Fruit fly (Drosophila melanogaster) whole organism, embryonic: ENCODE measurements around the gene Dad1.

Experiments used
- Ada2b ChIP-seq: fragments of 200-800 bp; sonication (Bioruptor generic); IDR thresholded peaks from 2 replicates; pipeline ENCODE4 v1.3.6; 2022; ENCODE audit warnings: missing biosample characterization, missing genetic modification characterization
- Aef1 ChIP-seq: fragments of 200-800 bp; sonication (Bioruptor generic); IDR thresholded peaks from 3 replicates; pipeline ENCODE4 v1.3.6; 2022; ENCODE audit warnings: missing biosample characterization, missing genetic modification characterization
- B-H2 ChIP-seq: fragments of 200-800 bp; sonication (Bioruptor generic); optimal IDR thresholded peaks from 2 replicates; lab custom pipeline; 2018; ENCODE audit warnings: missing biosample characterization, mild to moderate bottlenecking, missing genetic modification characterization
- CG10366 ChIP-seq: fragments of 200-800 bp; sonication (Bioruptor generic); IDR thresholded peaks from 2 replicates; pipeline ENCODE4 v1.3.6; 2022; ENCODE audit warnings: missing biosample characterization, missing genetic modification characterization
- CG10462 ChIP-seq: fragments of 200-800 bp; sonication (Bioruptor generic); optimal IDR thresholded peaks from 2 replicates; lab custom pipeline; 2016; ENCODE audit warnings: missing biosample characterization, missing genetic modification characterization
- CG11398 ChIP-seq: fragments of 200-800 bp; sonication (Bioruptor generic); optimal IDR thresholded peaks from 2 replicates; lab custom pipeline; 2016; ENCODE audit warnings: missing biosample characterization, missing genetic modification characterization
- CG13123 ChIP-seq: fragments of 200-800 bp; sonication (Bioruptor generic); optimal IDR thresholded peaks from 2 replicates; lab custom pipeline; 2016; ENCODE audit warnings: missing biosample characterization, missing genetic modification characterization
- CG13624 ChIP-seq: fragments of 200-800 bp; sonication (Bioruptor generic); optimal IDR thresholded peaks from 2 replicates; lab custom pipeline; 2016; ENCODE audit warnings: missing biosample characterization, missing genetic modification characterization
- CG13894 ChIP-seq: fragments of 200-800 bp; sonication (Bioruptor generic); optimal IDR thresholded peaks from 3 replicates; lab custom pipeline; 2018; ENCODE audit warnings: missing biosample characterization, mild to moderate bottlenecking, missing genetic modification characterization, moderate library complexity
- CG14441 ChIP-seq: fragments of 200-800 bp; sonication (Bioruptor generic); IDR thresholded peaks from 2 replicates; pipeline ENCODE4 v1.3.6; 2022; ENCODE audit warnings: missing biosample characterization, missing genetic modification characterization
- CG1529 ChIP-seq: fragments of 200-800 bp; sonication (Bioruptor generic); optimal IDR thresholded peaks from 3 replicates; lab custom pipeline; 2018; ENCODE audit warnings: missing biosample characterization, missing genetic modification characterization
- CG17568 ChIP-seq: fragments of 200-800 bp; sonication (Bioruptor generic); optimal IDR thresholded peaks from 2 replicates; lab custom pipeline; 2018; ENCODE audit warnings: missing biosample characterization, mild to moderate bottlenecking, missing genetic modification characterization, moderate library complexity
- CG17829 ChIP-seq: fragments of 200-800 bp; optimal IDR thresholded peaks from 2 replicates; lab custom pipeline; 2019; ENCODE audit warnings: missing biosample characterization, mild to moderate bottlenecking, missing genetic modification characterization, moderate library complexity
- CG1792 ChIP-seq: fragments of 200-800 bp; sonication (Bioruptor generic); optimal IDR thresholded peaks from 2 replicates; lab custom pipeline; 2016; ENCODE audit warnings: missing biosample characterization, missing genetic modification characterization
- CG3281 ChIP-seq: fragments of 200-800 bp; sonication (Bioruptor generic); optimal IDR thresholded peaks from 3 replicates; lab custom pipeline; 2017; ENCODE audit warnings: missing biosample characterization, mild to moderate bottlenecking, missing genetic modification characterization
- CG4282 ChIP-seq: fragments of 200-800 bp; sonication (Bioruptor generic); optimal IDR thresholded peaks from 2 replicates; lab custom pipeline; 2016; ENCODE audit warnings: missing biosample characterization, missing genetic modification characterization
- CG6689 ChIP-seq: fragments of 200-800 bp; sonication (Bioruptor generic); IDR thresholded peaks from 2 replicates; pipeline ENCODE4 v1.3.6; 2022; ENCODE audit warnings: missing biosample characterization, missing genetic modification characterization
- CG7372 ChIP-seq: fragments of 200-800 bp; sonication (Bioruptor generic); IDR thresholded peaks from 2 replicates; pipeline ENCODE4 v1.3.6; 2022; ENCODE audit warnings: missing biosample characterization, missing genetic modification characterization
- CG7786 ChIP-seq: fragments of 200-800 bp; sonication (Bioruptor generic); optimal IDR thresholded peaks from 2 replicates; lab custom pipeline; 2016; ENCODE audit warnings: missing biosample characterization, missing genetic modification characterization
- CG7987 ChIP-seq: fragments of 200-800 bp; sonication (Bioruptor generic); optimal IDR thresholded peaks from 2 replicates; lab custom pipeline; 2018; ENCODE audit warnings: missing biosample characterization, mild to moderate bottlenecking, missing genetic modification characterization, moderate library complexity
- CG8089 ChIP-seq: fragments of 200-800 bp; sonication (Bioruptor generic); optimal IDR thresholded peaks from 3 replicates; lab custom pipeline; 2016; ENCODE audit warnings: missing biosample characterization, missing genetic modification characterization
- D ChIP-seq, 2 experiments: fragments of 200-800 bp in 1 of 2; fragments of >200 bp in 1 of 2; sonication (Bioruptor generic) in 1 of 2; optimal IDR thresholded peaks; 2 replicates in 1 of 2; 3 replicates in 1 of 2; lab custom pipeline; 2017; ENCODE audit warnings: mild to moderate bottlenecking in 1 of 2, missing biosample characterization in 1 of 2, missing genetic modification characterization in 1 of 2, missing genetic modification reagents in 1 of 2
- D19B ChIP-seq: fragments of 200-800 bp; sonication (Bioruptor generic); optimal IDR thresholded peaks from 2 replicates; lab custom pipeline; 2017; ENCODE audit warnings: missing biosample characterization, mild to moderate bottlenecking, missing genetic modification characterization
- H2.0 ChIP-seq: fragments of 200-800 bp; sonication (Bioruptor generic); IDR thresholded peaks from 2 replicates; pipeline ENCODE4 v1.3.6; 2022; ENCODE audit warnings: missing biosample characterization, missing genetic modification characterization
- HLH54F ChIP-seq: fragments of 200-800 bp; sonication (Bioruptor generic); optimal IDR thresholded peaks from 3 replicates; lab custom pipeline; 2016; ENCODE audit warnings: missing biosample characterization, missing genetic modification characterization
- HmgZ ChIP-seq: fragments of 200-800 bp; sonication (Bioruptor generic); optimal IDR thresholded peaks from 2 replicates; lab custom pipeline; 2018; ENCODE audit warnings: missing biosample characterization, mild to moderate bottlenecking, missing genetic modification characterization
- Hr3 ChIP-seq: fragments of 200-800 bp; sonication (Bioruptor generic); optimal IDR thresholded peaks from 3 replicates; lab custom pipeline; 2016; ENCODE audit warnings: missing biosample characterization, missing genetic modification characterization
- Mes4 ChIP-seq: fragments of 200-800 bp; sonication (Bioruptor generic); optimal IDR thresholded peaks from 2 replicates; lab custom pipeline; 2016; ENCODE audit warnings: missing biosample characterization, missing genetic modification characterization
- Rfx ChIP-seq: fragments of 200-800 bp; sonication (Bioruptor generic); IDR thresholded peaks from 2 replicates; pipeline ENCODE4 v1.3.6; 2022; ENCODE audit warnings: missing biosample characterization, missing genetic modification characterization
- Trl ChIP-seq, 3 experiments: fragments of >200 bp in 2 of 3; fragments of 200-800 bp in 1 of 3; sonication (Bioruptor generic) in 1 of 3; optimal IDR thresholded peaks; 2 replicates in 1 of 3; 3 replicates in 2 of 3; lab custom pipeline; 2016 to 2017; ENCODE audit warnings: missing biosample characterization in 1 of 3, missing genetic modification characterization in 1 of 3
- cad ChIP-seq: fragments of >200 bp; optimal IDR thresholded peaks from 2 replicates; lab custom pipeline; 2017; ENCODE audit warnings: missing biosample characterization, missing genetic modification characterization
- cg ChIP-seq: fragments of 200-800 bp; sonication (Bioruptor generic); optimal IDR thresholded peaks from 3 replicates; lab custom pipeline; 2019; ENCODE audit warnings: missing biosample characterization, mild to moderate bottlenecking, missing genetic modification characterization, moderate library complexity
- chinmo ChIP-seq: fragments of 200-800 bp; sonication (Bioruptor generic); IDR thresholded peaks from 4 replicates; pipeline ENCODE4 v1.3.6; 2022; ENCODE audit warnings: missing biosample characterization, missing genetic modification characterization; ENCODE audit not compliant: partially characterized antibody
- chn ChIP-seq: fragments of 200-800 bp; sonication (Bioruptor generic); optimal IDR thresholded peaks from 2 replicates; lab custom pipeline; 2016; ENCODE audit warnings: missing biosample characterization, missing genetic modification characterization
- croc ChIP-seq: fragments of 200-800 bp; sonication (Bioruptor generic); conservative IDR thresholded peaks from 3 replicates; pipeline ENCODE4 v1.3.6; 2022; ENCODE audit warnings: missing biosample characterization, missing genetic modification characterization
- eve ChIP-seq, 2 experiments: fragments of >200 bp; optimal IDR thresholded peaks; 2 replicates each; lab custom pipeline; 2017; ENCODE audit warnings: missing biosample characterization in 2 of 2, missing genetic modification characterization in 2 of 2
- inv ChIP-seq: fragments of 200-800 bp; sonication (Bioruptor generic); IDR thresholded peaks from 2 replicates; pipeline ENCODE4 v1.3.6; 2022; ENCODE audit warnings: missing biosample characterization, missing genetic modification characterization; ENCODE audit not compliant: partially characterized antibody
- jigr1 ChIP-seq: fragments of 200-800 bp; sonication (Bioruptor generic); IDR thresholded peaks from 3 replicates; pipeline ENCODE4 v1.3.6; 2022; ENCODE audit warnings: missing biosample characterization, missing genetic modification characterization
- prd ChIP-seq, 3 experiments: fragments of >200 bp in 2 of 3; fragments of 200-800 bp in 1 of 3; sonication (Bioruptor generic) in 1 of 3; optimal IDR thresholded peaks in 2 of 3; IDR thresholded peaks in 1 of 3; 2 replicates in 2 of 3; 3 replicates in 1 of 3; pipeline versions ENCODE4 v1.3.6 to Lab custom; 2017 to 2022; ENCODE audit warnings: missing biosample characterization in 1 of 3, missing genetic modification characterization in 1 of 3
- pzg ChIP-seq: fragments of 200-800 bp; sonication (Bioruptor generic); optimal IDR thresholded peaks from 3 replicates; lab custom pipeline; 2018; ENCODE audit warnings: missing biosample characterization, mild to moderate bottlenecking, missing genetic modification characterization, moderate library complexity
- salm ChIP-seq: fragments of 200-800 bp; sonication (Bioruptor generic); optimal IDR thresholded peaks from 2 replicates; lab custom pipeline; 2018; ENCODE audit warnings: missing biosample characterization, mild to moderate bottlenecking, missing genetic modification characterization
- scrt ChIP-seq: fragments of 200-800 bp; sonication (Bioruptor generic); optimal IDR thresholded peaks from 2 replicates; lab custom pipeline; 2018; ENCODE audit warnings: missing biosample characterization, mild to moderate bottlenecking, missing genetic modification characterization, moderate library complexity
- sd ChIP-seq: fragments of 200-800 bp; sonication (Bioruptor generic); optimal IDR thresholded peaks from 3 replicates; lab custom pipeline; 2018; ENCODE audit warnings: missing biosample characterization, mild to moderate bottlenecking, missing genetic modification characterization, moderate library complexity
- tgo ChIP-seq: fragments of 200-800 bp; sonication (Bioruptor generic); IDR thresholded peaks from 3 replicates; pipeline ENCODE4 v1.3.6; 2022; ENCODE audit warnings: missing biosample characterization, missing genetic modification characterization
- unpg ChIP-seq: fragments of 200-800 bp; sonication (Bioruptor generic); optimal IDR thresholded peaks from 3 replicates; lab custom pipeline; 2018; ENCODE audit warnings: missing biosample characterization, mild to moderate bottlenecking, missing genetic modification characterization, moderate library complexity
- vvl ChIP-seq: fragments of 200-800 bp; sonication (Bioruptor generic); IDR thresholded peaks from 2 replicates; pipeline ENCODE4 v1.3.6; 2022; ENCODE audit warnings: missing biosample characterization, missing genetic modification characterization
- wor ChIP-seq: fragments of 200-800 bp; sonication (Bioruptor generic); IDR thresholded peaks from 2 replicates; pipeline ENCODE4 v1.3.6; 2022; ENCODE audit warnings: missing biosample characterization, missing genetic modification characterization
- yki ChIP-seq: fragments of >200 bp; optimal IDR thresholded peaks from 3 replicates; lab custom pipeline; 2018

The Dad1 gene

DNA sequence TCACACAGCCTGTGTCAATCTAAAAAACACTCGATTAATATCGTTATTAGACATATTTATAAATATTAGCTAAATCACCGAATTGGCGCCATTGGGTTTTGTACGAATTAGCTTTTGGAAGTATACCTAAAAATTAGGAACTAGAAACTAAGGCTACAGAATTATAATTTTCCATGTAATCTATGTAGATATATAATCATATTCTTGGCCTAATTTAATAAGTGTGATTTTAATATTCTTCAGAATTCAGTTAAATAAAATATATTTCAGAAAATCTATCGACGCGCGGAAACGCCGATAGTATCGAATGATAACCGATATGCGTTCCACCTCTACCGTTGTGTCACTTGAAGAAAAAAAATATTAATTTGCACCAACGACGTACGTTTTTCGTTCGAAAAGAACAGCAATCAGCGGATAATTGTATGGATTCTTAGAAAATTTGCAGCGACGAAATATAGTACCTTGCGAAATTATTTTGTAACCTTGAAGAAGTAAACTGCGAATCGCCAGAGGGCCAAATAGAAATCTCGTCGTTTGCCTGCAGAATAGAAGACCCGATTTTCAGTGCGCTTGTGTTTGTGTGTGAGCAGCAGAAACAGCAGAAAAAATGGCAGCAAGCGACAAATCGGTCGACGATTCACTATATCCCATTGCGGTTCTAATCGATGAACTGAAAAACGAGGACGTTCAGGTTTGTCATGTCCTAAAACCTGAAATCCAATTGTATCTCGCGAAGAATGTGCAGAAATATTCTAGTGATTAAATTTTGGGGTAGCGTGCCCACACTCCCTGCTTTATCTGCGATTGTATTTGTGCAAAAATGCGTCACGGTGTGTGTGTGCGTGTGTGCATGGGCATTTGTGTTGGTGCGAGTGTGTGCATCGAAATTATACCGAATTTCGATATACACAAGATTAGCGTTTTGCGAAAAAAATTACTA is 18.0 kb downstream of the Dad1 start, which contains the start of gene Pp2A-29B (continued):
- TF ChIP-seq Trl (optimal IDR thresholded peaks at IDR 0.05; lab: Kevin White, UChicago) = no peak
- TF ChIP-seq Trl (GFP tag; optimal IDR thresholded peaks at IDR 0.05; lab: Kevin White, UChicago) = peak; percentile 3
- TF ChIP-seq CG10366 (GFP tag; lab: Robert Waterston, UW) = no peak
- TF ChIP-seq jigr1 = no peak
- no peak for TF ChIP-seq CG7987 (GFP tag; lab: Kevin White, UChicago)
- no peak for TF ChIP-seq unpg (GFP tag; lab: Kevin White, UChicago)
- TF ChIP-seq chn (GFP tag; lab: Kevin White, UChicago) = no peak
- TF ChIP-seq tgo (GFP tag; lab: Robert Waterston, UW) = no peak
- no peak for TF ChIP-seq salm (tag; lab: Kevin White, UChicago)
- no peak for TF ChIP-seq CG13894 (tag; lab: Kevin White, UChicago)
- TF ChIP-seq CG1529 (GFP tag; lab: Kevin White, UChicago) = no peak
- TF ChIP-seq CG6689 (GFP tag; lab: Robert Waterston, UW) = no peak
- TF ChIP-seq CG17829 (tag; lab: Kevin White, UChicago) = peak; percentile 53
- no peak for TF ChIP-seq yki (lab: Kevin White, UChicago)
- TF ChIP-seq B-H2 = peak; percentile 57
- TF ChIP-seq CG7372 (GFP tag; lab: Robert Waterston, UW) = no peak
- no peak; the same call in 1 of the 2 replicates for TF ChIP-seq CG14441 (GFP tag; lab: Robert Waterston, UW)
- peak; percentile 100 for TF ChIP-seq inv (GFP tag; lab: Robert Waterston, UW)
- TF ChIP-seq pzg (GFP tag; lab: Kevin White, UChicago) = peak; percentile 64
- TF ChIP-seq CG11398 (GFP tag; lab: Kevin White, UChicago) = no peak
- no peak for TF ChIP-seq Aef1
- TF ChIP-seq prd (optimal IDR thresholded peaks at IDR 0.05; lab: Kevin White, UChicago) = no peak
- peak; percentile 24; the same call in 1 of the 3 replicates for TF ChIP-seq prd (GFP tag; IDR thresholded peaks at IDR 0.05; lab: Robert Waterston, UW)
- peak; percentile 7 for TF ChIP-seq CG17568
- 0 out of 2 replicates have a peak, but pooled peaks have one; percentile 11 for TF ChIP-seq vvl
- no peak for TF ChIP-seq CG8089 (GFP tag; lab: Kevin White, UChicago)
- TF ChIP-seq sd (tag; lab: Kevin White, UChicago) = peak; percentile 92
- TF ChIP-seq chinmo (GFP tag; lab: Robert Waterston, UW) = peak; percentile 93; the same call in 3 of the 4 replicates
- no peak for TF ChIP-seq H2.0 (GFP tag; lab: Robert Waterston, UW)
- no peak for TF ChIP-seq D (optimal IDR thresholded peaks at IDR 0.05; lab: Kevin White, UChicago)
- no peak for TF ChIP-seq D (GFP tag; optimal IDR thresholded peaks at IDR 0.05; lab: Kevin White, UChicago)
- TF ChIP-seq HLH54F (GFP tag; lab: Kevin White, UChicago) = no peak
- no peak for TF ChIP-seq CG7786 (GFP tag; lab: Kevin White, UChicago)
- 0 out of 2 replicates have a peak, but pooled peaks have one; percentile 11 for TF ChIP-seq Rfx (GFP tag; lab: Robert Waterston, UW)
- no peak for TF ChIP-seq eve (GFP tag; optimal IDR thresholded peaks at IDR 0.05; lab: Kevin White, UChicago)
- TF ChIP-seq cad (GFP tag; lab: Kevin White, UChicago) = no peak
- TF ChIP-seq CG1792 (GFP tag; lab: Kevin White, UChicago) = no peak
- no peak for TF ChIP-seq CG3281 (GFP tag; lab: Kevin White, UChicago)
- TF ChIP-seq CG10462 (GFP tag; lab: Kevin White, UChicago) = peak; percentile 7
- TF ChIP-seq wor = no peak
- no peak for TF ChIP-seq CG13624 (GFP tag; lab: Kevin White, UChicago)
- peak; percentile 22 for TF ChIP-seq scrt
- TF ChIP-seq HmgZ (tag; lab: Kevin White, UChicago) = peak; percentile 27
- peak; percentile 98 for TF ChIP-seq cg (GFP tag; lab: Kevin White, UChicago)
- no peak for TF ChIP-seq Mes4 (GFP tag; lab: Kevin White, UChicago)
- peak; percentile 51 for TF ChIP-seq Hr3 (GFP tag; lab: Kevin White, UChicago)
- no peak for TF ChIP-seq croc (GFP tag; lab: Robert Waterston, UW)
- TF ChIP-seq Ada2b (GFP tag; lab: Robert Waterston, UW) = no peak
- no peak for TF ChIP-seq CG4282 (GFP tag; lab: Kevin White, UChicago)
- TF ChIP-seq D19B (GFP tag; lab: Kevin White, UChicago) = no peak
- TF ChIP-seq CG13123 (GFP tag; lab: Kevin White, UChicago) = no peak
